Worm (Caenorhabditis elegans): ENCODE results near the gene ufm-1.

Gene ufm-1

DNA sequence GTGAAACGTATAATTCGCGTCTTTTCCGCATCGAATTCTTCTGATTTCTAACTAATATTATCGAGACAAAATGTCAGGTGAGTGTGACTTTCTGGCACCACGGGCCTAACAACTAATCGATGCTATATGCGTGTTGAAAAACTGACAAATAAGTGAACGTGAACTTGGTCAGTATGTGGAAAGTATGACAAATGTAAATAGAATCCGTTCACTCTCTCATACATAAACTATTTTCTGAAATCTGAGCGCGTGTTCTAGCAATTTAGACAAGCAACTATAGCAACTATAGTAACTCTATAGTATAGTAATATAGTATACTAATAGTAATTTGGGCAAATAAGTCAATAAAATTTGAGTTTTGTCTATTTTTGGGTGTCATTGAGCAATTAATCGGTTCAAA, 33.6 kb downstream of the ufm-1 start:
- no peak for TF ChIP-seq elt-3 (tag; optimal IDR thresholded peaks at IDR 0.05)
- peak; percentile 68 for TF ChIP-seq pha-4 (tag; optimal IDR thresholded peaks at IDR 0.05)

DNA sequence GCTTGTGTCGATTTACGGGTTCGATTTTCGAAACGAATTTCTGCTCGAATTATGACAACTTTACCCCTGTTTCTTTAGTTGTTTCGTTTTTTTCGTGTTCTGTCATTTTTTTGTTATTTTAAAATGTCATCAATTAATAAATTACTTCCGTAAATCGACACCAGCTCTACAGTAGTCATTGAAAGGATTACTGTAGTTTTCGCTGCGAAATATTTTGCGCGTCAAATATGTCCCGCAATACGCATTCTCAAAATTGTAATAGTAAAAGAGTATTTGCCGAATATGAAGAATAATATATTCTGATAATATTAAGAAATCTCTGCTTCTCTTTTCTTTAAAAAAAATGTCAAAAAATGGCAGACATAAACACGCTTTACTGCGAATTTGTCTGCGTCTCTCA, 34.4 kb downstream of the ufm-1 start:
- TF ChIP-seq nhr-28 (tag; optimal IDR thresholded peaks at IDR 0.05), result no peak
- TF ChIP-seq fos-1 (tag; optimal IDR thresholded peaks at IDR 0.05), result no peak
- TF ChIP-seq nfya-1 (tag; optimal IDR thresholded peaks at IDR 0.05; ENCODE audit: insufficient read depth), result peak; percentile 7

DNA sequence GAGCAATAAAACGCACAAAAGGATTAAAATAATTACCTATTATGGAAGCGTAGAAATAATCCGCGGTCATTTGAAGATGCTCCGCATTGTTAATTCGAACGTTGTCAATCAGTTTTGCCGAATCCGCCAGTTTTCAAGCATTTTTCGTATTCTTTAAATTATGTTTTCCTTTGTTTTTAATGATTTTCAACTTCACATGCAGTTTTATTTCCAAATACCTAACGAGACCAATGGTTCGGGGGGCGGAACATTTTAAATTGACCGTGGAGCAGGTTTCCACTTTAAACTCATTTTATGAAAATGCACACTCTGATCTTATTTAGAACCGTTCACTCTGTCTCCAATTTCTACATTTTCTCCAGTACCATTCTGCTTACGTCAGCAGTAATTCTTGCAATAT, 35.9 kb downstream of the ufm-1 start, which contains the start of gene ZK688.4:
TSS of gene ZK688.4 (plus strand) at position 301 of the 400 bp plus-strand sequence.
- TF ChIP-seq ceh-16 (tag; optimal IDR thresholded peaks at IDR 0.05) (no peak), aly-2 (tag; optimal IDR thresholded peaks at IDR 0.05) (no peak), egl-27 (tag; optimal IDR thresholded peaks at IDR 0.05) (no peak), lsy-12 (tag; optimal IDR thresholded peaks at IDR 0.05) (no peak), fkh-2 (tag; optimal IDR thresholded peaks at IDR 0.05) (no peak), pqm-1 (tag; optimal IDR thresholded peaks at IDR 0.05) (no peak), ZK546.5 (tag; optimal IDR thresholded peaks at IDR 0.05) (no peak), zag-1 (tag; optimal IDR thresholded peaks at IDR 0.05) (no peak), mml-1 (tag; optimal IDR thresholded peaks at IDR 0.05) (no peak), nhr-76 (tag; optimal IDR thresholded peaks at IDR 0.05) (no peak), fos-1 (tag; optimal IDR thresholded peaks at IDR 0.05) (no peak), nhr-11 (tag; optimal IDR thresholded peaks at IDR 0.05) (no peak), eor-1 (tag; optimal IDR thresholded peaks at IDR 0.05) (no peak), nhr-67 (tag; optimal IDR thresholded peaks at IDR 0.05) (no peak), nhr-25 (tag; optimal IDR thresholded peaks at IDR 0.05) (no peak), nhr-43 (tag; optimal IDR thresholded peaks at IDR 0.05; ENCODE audit: poor library complexity, severe bottlenecking) (no peak), nhr-237 (tag; optimal IDR thresholded peaks at IDR 0.05) (no peak), ceh-9 (tag; optimal IDR thresholded peaks at IDR 0.05) (no peak), elt-3 (tag; optimal IDR thresholded peaks at IDR 0.05) (no peak), ztf-4 (tag; optimal IDR thresholded peaks at IDR 0.05) (no peak)

DNA sequence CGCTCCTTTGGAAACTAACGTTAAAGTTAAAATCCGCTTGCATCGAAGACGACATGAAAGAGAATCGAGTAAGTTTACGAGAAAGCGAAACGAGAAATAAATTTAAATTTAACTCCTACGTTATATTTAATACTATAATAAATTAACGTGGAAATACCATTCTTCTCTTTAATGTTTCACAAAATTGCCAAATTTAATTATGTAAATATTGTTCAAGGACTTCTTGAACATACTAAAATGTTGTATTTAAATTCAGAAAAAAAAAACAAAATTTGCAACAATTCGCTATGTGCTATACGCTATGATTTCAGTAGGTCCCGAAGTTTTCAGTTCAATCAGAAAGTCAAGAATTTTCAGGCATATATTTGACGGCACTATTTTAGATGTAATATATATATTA, 38.1 kb downstream of the ufm-1 start, which contains the start of gene ZK688.10:
TSS of gene ZK688.10 (minus strand) at position 101 of the 400 bp plus-strand sequence.
- TF ChIP-seq R02D3.7 (tag; optimal IDR thresholded peaks at IDR 0.05), result no peak

DNA sequence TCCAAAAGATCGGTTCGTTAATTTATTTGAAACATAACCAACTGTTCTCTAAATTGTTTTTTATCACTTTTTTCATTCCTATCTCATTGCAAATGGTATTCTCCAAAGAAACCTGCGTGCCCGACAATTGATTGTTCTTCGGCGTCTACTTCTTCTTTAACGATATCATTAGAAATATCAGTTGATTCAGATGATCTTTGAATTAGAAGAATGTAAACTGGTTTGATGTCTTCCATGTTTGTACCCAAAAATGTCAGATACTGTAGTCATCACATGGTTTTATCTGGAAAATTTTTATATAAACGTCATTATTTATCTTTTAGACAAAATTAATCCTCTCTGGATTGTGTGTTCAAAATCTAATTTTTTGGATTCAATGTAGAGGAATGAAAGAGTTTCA, 39.0 kb downstream of the ufm-1 start:
- TF ChIP-seq ceh-28 (tag; optimal IDR thresholded peaks at IDR 0.05) (peak; percentile 2), elt-3 (tag; optimal IDR thresholded peaks at IDR 0.05) (no peak), lsy-12 (tag; optimal IDR thresholded peaks at IDR 0.05) (no peak), nhr-67 (tag; optimal IDR thresholded peaks at IDR 0.05) (no peak), nhr-43 (tag; optimal IDR thresholded peaks at IDR 0.05; ENCODE audit: poor library complexity, severe bottlenecking) (peak; percentile 57), mdl-1 (tag; optimal IDR thresholded peaks at IDR 0.05) (no peak), nhr-23 (tag; optimal IDR thresholded peaks at IDR 0.05) (peak; percentile 71), nhr-76 (tag; optimal IDR thresholded peaks at IDR 0.05) (peak; percentile 22), nhr-25 (tag; optimal IDR thresholded peaks at IDR 0.05) (peak; percentile 12), nhr-237 (tag; optimal IDR thresholded peaks at IDR 0.05) (no peak), egl-5 (tag; optimal IDR thresholded peaks at IDR 0.05) (no peak)

DNA sequence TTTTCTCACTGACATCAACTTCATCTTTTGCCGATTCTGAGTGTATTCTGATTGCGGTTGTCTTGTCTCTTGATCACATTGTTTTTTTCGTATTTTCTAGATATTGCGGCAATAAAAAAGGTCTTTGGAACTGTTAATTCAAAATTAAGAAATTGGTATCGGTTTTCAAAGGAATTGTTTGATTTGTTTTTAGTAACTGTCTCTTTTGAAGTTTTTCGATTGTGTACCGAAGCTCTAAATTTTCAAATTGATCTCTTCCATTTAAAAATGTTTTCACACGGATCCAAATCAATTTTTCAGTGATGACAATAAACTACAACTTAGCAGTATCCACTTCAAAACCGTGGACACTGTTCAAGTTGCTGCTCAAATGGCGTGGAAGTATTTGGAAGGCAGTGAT, 42.0 kb downstream of the ufm-1 start, which contains the start of gene best-24:
TSS of gene best-24 (plus strand) at position 301 of the 400 bp plus-strand sequence.
- TF ChIP-seq nhr-43 (tag; optimal IDR thresholded peaks at IDR 0.05; ENCODE audit: poor library complexity, severe bottlenecking) (no peak), nhr-25 (tag; optimal IDR thresholded peaks at IDR 0.05) (no peak), skn-1 (tag; optimal IDR thresholded peaks at IDR 0.05) (no peak), nhr-237 (tag; optimal IDR thresholded peaks at IDR 0.05) (no peak), nhr-12 (tag; optimal IDR thresholded peaks at IDR 0.05) (no peak), egl-5 (tag; optimal IDR thresholded peaks at IDR 0.05) (no peak), pha-4 (tag; optimal IDR thresholded peaks at IDR 0.05) (no peak), nhr-76 (tag; optimal IDR thresholded peaks at IDR 0.05) (no peak), snpc-4 (tag; optimal IDR thresholded peaks at IDR 0.05) (no peak), R02D3.7 (tag; optimal IDR thresholded peaks at IDR 0.05) (no peak), ZK546.5 (tag; optimal IDR thresholded peaks at IDR 0.05) (no peak), elt-3 (tag; optimal IDR thresholded peaks at IDR 0.05) (no peak), mml-1 (tag; optimal IDR thresholded peaks at IDR 0.05) (no peak), ceh-9 (tag; optimal IDR thresholded peaks at IDR 0.05) (no peak), nhr-11 (tag; optimal IDR thresholded peaks at IDR 0.05) (no peak), elt-1 (tag; optimal IDR thresholded peaks at IDR 0.05) (no peak), sea-2 (GFP tag; optimal IDR thresholded peaks at IDR 0.05) (no peak)

Data from whole organism, L3 larva.